Worm (Caenorhabditis elegans): ENCODE results near the gene srbc-19.

- TF ChIP-seq pes-1 (GFP tag; IDR thresholded peaks at IDR 0.05): no peak
- no peak for TF ChIP-seq tbx-11 (GFP tag; IDR thresholded peaks at IDR 0.05)
- TF ChIP-seq hmbx-1 (tag; optimal IDR thresholded peaks at IDR 0.05): no peak
- no peak for TF ChIP-seq ets-7 (tag; optimal IDR thresholded peaks at IDR 0.05)
- no peak for TF ChIP-seq ama-1 (optimal IDR thresholded peaks at IDR 0.05)
- TF ChIP-seq tra-4 (tag; optimal IDR thresholded peaks at IDR 0.05): no peak
- no peak for TF ChIP-seq tbx-37 (GFP tag; conservative IDR thresholded peaks at IDR 0.05)
- TF ChIP-seq hmg-4 (GFP tag; optimal IDR thresholded peaks at IDR 0.05): no peak
- no peak for TF ChIP-seq scrt-1 (GFP tag; IDR thresholded peaks at IDR 0.05)
- no peak for TF ChIP-seq ceh-36 (tag; optimal IDR thresholded peaks at IDR 0.05)
- no peak for TF ChIP-seq F13C5.2 (tag; optimal IDR thresholded peaks at IDR 0.05)
Observed at ce11 chrV:2215352-2215751, 48.8 kb upstream of the srbc-19 start, which contains the start of gene nstp-8.

Measured in whole organism, early embryonic.